Fruit fly (Drosophila melanogaster): ENCODE measurements around the gene Taf10b.
A peak's percentile ranks its signal among the peaks of the same experiment; 100 is the strongest.

Gene Taf10b

dm6 chr2L:2748480-2749143 lies 19.0 kb downstream of the Taf10b start (continued):
- peak; percentile 93 for TF ChIP-seq grau (tag; optimal IDR thresholded peaks at IDR 0.05)
- TF ChIP-seq CG2199 (GFP tag; IDR thresholded peaks at IDR 0.05), result no peak; the same call in 2 of the 3 replicates
- TF ChIP-seq tap (tag; optimal IDR thresholded peaks at IDR 0.05), result peak; percentile 74
- peak; percentile 66 for TF ChIP-seq Six4 (GFP tag; optimal IDR thresholded peaks at IDR 0.05)
- peak; percentile 91 for TF ChIP-seq ind (GFP tag; optimal IDR thresholded peaks at IDR 0.05)
- TF ChIP-seq crp (GFP tag; optimal IDR thresholded peaks at IDR 0.05), result peak in 1 of 2 experiments; percentile 64
- peak; percentile 65 for TF ChIP-seq Adf1 (GFP tag; IDR thresholded peaks at IDR 0.05)
- TF ChIP-seq CG2678 (tag; optimal IDR thresholded peaks at IDR 0.05), result peak; percentile 94
- peak; percentile 96 for TF ChIP-seq CG9932 (GFP tag; IDR thresholded peaks at IDR 0.05)
- TF ChIP-seq CG11504 (tag; optimal IDR thresholded peaks at IDR 0.05), result peak; percentile 91
- TF ChIP-seq dmrt99B (tag; optimal IDR thresholded peaks at IDR 0.05), result peak; percentile 66
- TF ChIP-seq so (GFP tag; IDR thresholded peaks at IDR 0.05), result peak; percentile 86
- TF ChIP-seq CG9817 (tag; optimal IDR thresholded peaks at IDR 0.05), result peak; percentile 89
- peak; percentile 60 for TF ChIP-seq CG16863 (GFP tag; optimal IDR thresholded peaks at IDR 0.05)
- peak; percentile 66 for TF ChIP-seq Sin3A (optimal IDR thresholded peaks at IDR 0.05)
- peak; percentile 80 for TF ChIP-seq CG4617 (GFP tag; optimal IDR thresholded peaks at IDR 0.05; ENCODE audit: borderline replicate concordance)
- TF ChIP-seq CG12659 (GFP tag; optimal IDR thresholded peaks at IDR 0.05), result peak; percentile 93
- TF ChIP-seq grn (GFP tag; optimal IDR thresholded peaks at IDR 0.05), result no peak
- 0 out of 2 replicates have a peak, but pooled peaks have one; percentile 31 for TF ChIP-seq CkIIα-i1 (GFP tag; IDR thresholded peaks at IDR 0.05)
- peak; percentile 63 for TF ChIP-seq Opbp (GFP tag; IDR thresholded peaks at IDR 0.05; ENCODE audit: partially characterized antibody)
- no peak for TF ChIP-seq da (GFP tag; optimal IDR thresholded peaks at IDR 0.05)
- TF ChIP-seq hkb (optimal IDR thresholded peaks at IDR 0.05), result no peak
- peak; percentile 74 for TF ChIP-seq hkb (GFP tag; IDR thresholded peaks at IDR 0.05)
- peak; percentile 43 for TF ChIP-seq HLHmδ (GFP tag; optimal IDR thresholded peaks at IDR 0.05)
- TF ChIP-seq CG6765 (GFP tag; optimal IDR thresholded peaks at IDR 0.05), result peak; percentile 85
- peak; percentile 79 for TF ChIP-seq lbe (GFP tag; optimal IDR thresholded peaks at IDR 0.05)
- TF ChIP-seq Bteb2 (GFP tag; optimal IDR thresholded peaks at IDR 0.05), result peak; percentile 46
- TF ChIP-seq Dip3 (GFP tag; optimal IDR thresholded peaks at IDR 0.05), result peak; percentile 81
- TF ChIP-seq CG12942 (GFP tag; optimal IDR thresholded peaks at IDR 0.05), result peak; percentile 84
- TF ChIP-seq mam (GFP tag; optimal IDR thresholded peaks at IDR 0.05), result peak; percentile 90
- peak; percentile 80 for TF ChIP-seq NC2β (GFP tag; optimal IDR thresholded peaks at IDR 0.05)
- TF ChIP-seq slou (GFP tag; optimal IDR thresholded peaks at IDR 0.05), result peak; percentile 90
- peak; percentile 91 for TF ChIP-seq tgo (GFP tag; IDR thresholded peaks at IDR 0.05)
- peak; percentile 78 for TF ChIP-seq Usf (GFP tag; optimal IDR thresholded peaks at IDR 0.05)
- TF ChIP-seq CG4282 (GFP tag; optimal IDR thresholded peaks at IDR 0.05), result peak; percentile 78
- TF ChIP-seq esg (GFP tag; conservative IDR thresholded peaks at IDR 0.05), result peak; percentile 80
- TF ChIP-seq Lim3 (GFP tag; IDR thresholded peaks at IDR 0.05), result no peak
- TF ChIP-seq Eip74EF (GFP tag; optimal IDR thresholded peaks at IDR 0.05), result peak in 1 of 2 experiments; percentile 4
- TF ChIP-seq abd-A (tag; optimal IDR thresholded peaks at IDR 0.05), result no peak
- TF ChIP-seq CG10431 (GFP tag; optimal IDR thresholded peaks at IDR 0.05), result peak; percentile 71
- peak; percentile 87 for TF ChIP-seq CG9437 (GFP tag; optimal IDR thresholded peaks at IDR 0.05)
- peak; percentile 90 for TF ChIP-seq dysf (GFP tag; IDR thresholded peaks at IDR 0.05)
- peak; percentile 67 for TF ChIP-seq Nf-YB (GFP tag; optimal IDR thresholded peaks at IDR 0.05)
- TF ChIP-seq CHES-1-like (GFP tag; optimal IDR thresholded peaks at IDR 0.05), result peak; percentile 83
- TF ChIP-seq pum (GFP tag; optimal IDR thresholded peaks at IDR 0.05), result peak; percentile 71
- no peak for TF ChIP-seq mld (GFP tag; IDR thresholded peaks at IDR 0.05; ENCODE audit: partially characterized antibody)
- peak; percentile 83 for TF ChIP-seq CG30431 (GFP tag; optimal IDR thresholded peaks at IDR 0.05)
- TF ChIP-seq Dref (GFP tag; IDR thresholded peaks at IDR 0.05), result peak; percentile 54
- TF ChIP-seq Ptx1 (GFP tag; IDR thresholded peaks at IDR 0.05), result peak; percentile 92
- TF ChIP-seq Vsx1 (GFP tag; optimal IDR thresholded peaks at IDR 0.05), result no peak

All from whole organism, embryonic.